Worm (Caenorhabditis elegans) whole organism, midembryonic: ENCODE data around the gene F23H12.5.

Experiments used
- T22C8.4 ChIP-seq: fragments of 200-800 bp; sonication (Bioruptor generic); IDR thresholded peaks from 2 replicates; pipeline ENCODE4 v1.3.6; 2022; ENCODE audit warnings: missing genetic modification characterization, missing compliant biosample characterization
- cog-1 ChIP-seq: sonication (generic microtip); optimal IDR thresholded peaks from 2 replicates; lab custom pipeline; 2016; ENCODE audit warnings: missing genetic modification characterization, missing compliant biosample characterization
- flt-1 ChIP-seq: fragments of 200-800 bp; sonication (Bioruptor generic); IDR thresholded peaks from 2 replicates; pipeline ENCODE4 v1.3.6; 2022; ENCODE audit warnings: missing genetic modification characterization, missing compliant biosample characterization
- klf-2 ChIP-seq: fragments of 200-800 bp; sonication (Bioruptor generic); conservative IDR thresholded peaks from 2 replicates; pipeline ENCODE4 v1.3.6; 2022; ENCODE audit warnings: missing genetic modification reagents, missing genetic modification characterization, missing compliant biosample characterization

- TF ChIP-seq flt-1 (GFP tag; lab: Robert Waterston, UW) (no peak), T22C8.4 (no peak), cog-1 (no peak), klf-2 (GFP tag; lab: Robert Waterston, UW) (no peak)
Observed at ce11 chrV:12365104-12365503, 6.7 kb downstream of the F23H12.5 start, which contains the start of gene fipr-2.
